Fruit fly (Drosophila melanogaster): ENCODE results near the gene CG9328.

Gene CG9328

DNA sequence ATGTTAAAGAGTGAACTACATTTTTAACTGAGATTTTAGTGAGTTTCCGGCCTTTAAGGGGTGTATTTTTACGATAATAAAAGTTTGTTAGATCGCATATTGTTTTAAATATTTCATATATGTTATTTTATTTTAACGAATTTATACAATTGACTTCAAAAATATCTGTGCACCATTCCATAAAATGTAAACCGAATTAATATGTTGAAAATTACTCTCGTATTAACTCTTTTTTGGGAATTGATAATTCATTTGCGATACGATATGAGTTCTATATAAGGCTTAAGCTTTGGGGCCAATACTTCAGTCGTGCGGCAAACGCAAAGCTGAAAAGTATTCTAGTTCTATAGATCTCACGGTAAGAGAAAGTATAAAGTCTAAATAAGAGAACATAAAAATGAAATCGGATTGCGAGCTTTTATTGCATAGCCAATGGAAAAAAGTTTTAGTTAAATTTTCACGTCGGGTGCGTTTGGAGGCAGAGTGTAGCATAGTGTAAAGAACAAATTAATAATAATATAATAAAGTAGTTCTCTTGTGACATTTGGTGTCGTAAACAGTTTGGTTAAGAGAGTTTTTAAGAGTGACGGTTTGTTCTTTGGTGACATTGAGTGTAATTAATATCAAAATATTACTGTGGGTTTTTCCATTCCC lies 26.7 kb downstream of the CG9328 start:
- no peak for TF ChIP-seq CG17806 (tag; optimal IDR thresholded peaks at IDR 0.05)
- TF ChIP-seq CG32121 (GFP tag; IDR thresholded peaks at IDR 0.05), result peak; percentile 10; the same call in 1 of the 2 replicates
- no peak for TF ChIP-seq CG8159 (tag; optimal IDR thresholded peaks at IDR 0.05)
- no peak for TF ChIP-seq CG14655 (GFP tag; optimal IDR thresholded peaks at IDR 0.05)
- TF ChIP-seq CG10348 (GFP tag; IDR thresholded peaks at IDR 0.05), result no peak
- TF ChIP-seq fd96Ca (GFP tag; IDR thresholded peaks at IDR 0.05), result no peak

DNA sequence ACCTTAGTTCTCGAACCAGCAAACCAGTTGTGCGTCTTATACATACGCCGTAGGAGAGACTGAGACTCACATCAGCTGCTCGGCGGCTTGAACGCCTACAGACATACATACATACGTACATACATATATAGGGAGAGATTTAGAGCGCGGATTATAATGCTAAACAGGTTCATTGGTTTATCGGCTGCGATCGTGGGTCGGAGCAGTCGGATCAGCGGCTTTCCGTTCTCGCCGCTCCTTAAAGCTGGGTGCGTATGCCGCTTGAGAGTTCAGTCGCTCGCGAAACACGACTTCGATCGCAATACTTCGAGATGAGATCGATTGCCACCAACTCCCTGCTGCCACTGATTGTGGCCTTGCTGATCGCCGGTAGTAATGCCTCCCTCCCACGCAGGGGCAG lies 27.8 kb downstream of the CG9328 start:
- no peak for TF ChIP-seq CG9948 (tag; optimal IDR thresholded peaks at IDR 0.05)
- TF ChIP-seq gl (tag; optimal IDR thresholded peaks at IDR 0.05), result peak; percentile 16
- peak; percentile 57; the same call in 1 of the 2 replicates for TF ChIP-seq CG12605 (GFP tag; IDR thresholded peaks at IDR 0.05)
- TF ChIP-seq CG13204 (GFP tag; optimal IDR thresholded peaks at IDR 0.05), result peak; percentile 89
- peak; percentile 89 for TF ChIP-seq EcR (GFP tag; optimal IDR thresholded peaks at IDR 0.05)

DNA sequence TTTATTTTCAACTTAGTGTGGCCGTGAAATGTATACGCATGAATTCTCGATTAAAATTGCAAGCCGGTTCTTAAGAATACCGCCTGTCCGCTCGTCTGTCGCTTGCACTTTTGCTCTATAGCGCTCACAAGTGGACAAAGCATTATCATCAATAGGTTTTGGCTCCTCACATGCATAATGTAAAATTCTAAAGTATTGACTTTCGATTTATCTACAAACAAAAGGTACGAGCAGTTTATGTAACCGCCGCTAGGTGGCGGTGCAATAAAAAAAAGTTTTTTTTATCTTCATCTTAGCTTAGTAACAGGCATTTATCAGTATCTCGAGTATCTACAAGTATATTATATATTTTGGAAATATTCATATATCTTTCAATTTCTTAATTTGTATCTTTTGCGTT lies 28.7 kb downstream of the CG9328 start:
- TF ChIP-seq rn (GFP tag; IDR thresholded peaks at IDR 0.05) (no peak), Pif1B (GFP tag; optimal IDR thresholded peaks at IDR 0.05) (no peak), CG15710 (tag; optimal IDR thresholded peaks at IDR 0.05) (no peak), CG9948 (tag; optimal IDR thresholded peaks at IDR 0.05) (no peak), CG13204 (GFP tag; optimal IDR thresholded peaks at IDR 0.05) (no peak), CG34367 (tag; optimal IDR thresholded peaks at IDR 0.05) (no peak), Ets98B (GFP tag; IDR thresholded peaks at IDR 0.05) (no peak), D1 (tag; optimal IDR thresholded peaks at IDR 0.05) (no peak), Pif1A (GFP tag; optimal IDR thresholded peaks at IDR 0.05) (no peak)

DNA sequence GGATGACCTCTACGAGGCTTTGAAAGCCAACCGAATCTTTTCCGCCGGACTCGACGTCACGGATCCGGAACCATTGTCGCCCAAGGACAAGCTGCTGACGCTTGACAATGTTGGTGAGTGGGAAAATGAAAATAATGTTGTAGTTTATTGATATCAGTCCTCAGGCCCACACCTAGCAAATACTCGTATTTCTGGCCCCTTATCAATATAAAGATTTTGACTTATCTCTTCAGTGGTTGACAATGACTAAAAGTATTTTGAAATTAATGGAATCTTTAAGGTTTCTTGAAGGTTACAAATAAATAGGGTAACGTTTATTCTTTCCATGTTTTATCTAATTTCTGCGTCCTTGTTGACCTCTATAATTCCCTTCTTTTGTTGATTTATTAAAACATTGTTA lies 29.5 kb downstream of the CG9328 start:
- TF ChIP-seq gl (tag; optimal IDR thresholded peaks at IDR 0.05) (no peak), CG8159 (tag; optimal IDR thresholded peaks at IDR 0.05) (no peak), rn (GFP tag; IDR thresholded peaks at IDR 0.05) (no peak), CG12605 (GFP tag; IDR thresholded peaks at IDR 0.05) (no peak), CG10348 (GFP tag; IDR thresholded peaks at IDR 0.05) (no peak), CG14655 (GFP tag; optimal IDR thresholded peaks at IDR 0.05) (no peak), Ets98B (GFP tag; IDR thresholded peaks at IDR 0.05) (no peak), CG17806 (tag; optimal IDR thresholded peaks at IDR 0.05) (no peak)

DNA sequence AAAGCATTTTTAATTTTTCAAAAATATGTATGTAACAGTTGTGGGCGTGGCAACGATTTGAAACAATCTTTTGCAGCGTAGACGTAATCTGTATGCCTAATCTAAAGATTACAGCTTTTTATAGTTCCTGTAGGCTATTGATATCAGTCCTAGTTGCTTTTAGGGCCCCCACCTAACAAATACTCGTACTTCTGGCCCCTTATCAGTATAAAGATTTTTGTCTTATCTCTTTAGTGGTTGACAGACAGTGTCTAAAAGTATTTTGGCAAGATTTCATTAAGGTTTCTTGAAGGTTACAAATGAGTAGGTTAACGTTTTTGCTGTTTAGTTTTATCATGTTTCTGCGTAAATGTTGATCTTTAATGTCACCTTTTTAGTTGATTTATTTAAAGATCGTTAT lies 31.2 kb downstream of the CG9328 start:
- TF ChIP-seq EcR (GFP tag; optimal IDR thresholded peaks at IDR 0.05) (no peak), fd96Ca (GFP tag; IDR thresholded peaks at IDR 0.05) (no peak), D1 (tag; optimal IDR thresholded peaks at IDR 0.05) (no peak), CG17806 (tag; optimal IDR thresholded peaks at IDR 0.05) (no peak), CG10348 (GFP tag; IDR thresholded peaks at IDR 0.05) (no peak), Ets98B (GFP tag; IDR thresholded peaks at IDR 0.05) (no peak), rn (GFP tag; IDR thresholded peaks at IDR 0.05) (no peak), CG15710 (tag; optimal IDR thresholded peaks at IDR 0.05) (no peak), Snoo (tag; optimal IDR thresholded peaks at IDR 0.05) (no peak)

DNA sequence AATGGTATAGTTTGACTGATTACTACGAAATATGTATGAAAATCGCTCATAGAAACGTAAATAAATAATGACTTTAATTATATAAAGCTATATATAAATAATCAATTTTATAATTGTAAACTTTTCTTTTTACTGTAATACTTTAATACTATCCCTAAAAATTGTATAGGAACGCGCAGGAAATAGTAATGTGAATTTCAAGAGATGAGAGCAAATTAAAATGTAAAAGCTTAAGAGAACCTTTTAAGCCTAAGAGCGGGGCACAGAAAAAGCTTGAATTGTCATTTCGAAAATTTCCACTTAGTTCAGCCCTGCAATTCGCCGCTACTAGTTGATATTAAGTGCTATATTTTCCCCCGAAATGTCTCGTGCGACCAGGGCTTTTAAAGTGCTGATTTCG lies 31.8 kb downstream of the CG9328 start, which contains the start of gene CG31673:
Gene CG31673 (plus strand): TSS at position 301 of the 400 bp plus-strand sequence.
- no peak for TF ChIP-seq CG12605 (GFP tag; IDR thresholded peaks at IDR 0.05)

DNA sequence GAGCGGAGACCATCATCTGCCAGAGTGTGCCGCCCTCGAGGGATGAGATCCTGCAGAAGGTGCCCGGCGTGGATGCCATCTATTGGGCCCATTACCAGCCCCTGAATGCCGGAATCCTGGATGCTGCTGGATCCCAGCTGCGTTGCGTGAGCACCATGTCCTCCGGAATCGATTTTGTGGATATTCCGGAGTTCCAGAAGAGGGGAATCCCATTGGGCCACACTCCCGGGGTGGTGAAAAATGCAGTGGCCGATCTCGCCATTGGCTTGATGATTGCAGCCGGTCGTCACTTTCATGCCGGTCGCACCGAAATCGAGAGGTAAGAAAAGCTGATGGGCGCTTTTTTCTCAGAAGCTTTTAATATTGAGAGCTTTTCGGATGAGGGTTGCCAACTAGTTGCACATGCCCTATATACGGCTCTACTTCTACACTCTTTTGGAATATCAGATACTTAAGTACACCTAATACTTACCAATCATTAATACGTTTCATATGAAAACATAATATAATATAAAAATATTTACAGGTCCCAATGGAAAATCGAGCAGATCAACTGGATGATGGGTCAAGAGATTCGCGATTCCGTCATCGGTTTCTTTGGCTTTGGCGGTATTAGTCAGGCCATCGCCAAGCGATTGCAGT lies 32.4 kb downstream of the CG9328 start:
- TF ChIP-seq fd96Ca (GFP tag; IDR thresholded peaks at IDR 0.05) (no peak), CG8301 (tag; optimal IDR thresholded peaks at IDR 0.05) (no peak), Pif1B (GFP tag; optimal IDR thresholded peaks at IDR 0.05) (no peak), CG4496 (GFP tag; IDR thresholded peaks at IDR 0.05) (peak; percentile 6; the same call in 1 of the 3 replicates), EcR (GFP tag; optimal IDR thresholded peaks at IDR 0.05) (no peak), CG9948 (tag; optimal IDR thresholded peaks at IDR 0.05) (no peak), Ets98B (GFP tag; IDR thresholded peaks at IDR 0.05) (no peak), CG34367 (tag; optimal IDR thresholded peaks at IDR 0.05) (no peak)

DNA sequence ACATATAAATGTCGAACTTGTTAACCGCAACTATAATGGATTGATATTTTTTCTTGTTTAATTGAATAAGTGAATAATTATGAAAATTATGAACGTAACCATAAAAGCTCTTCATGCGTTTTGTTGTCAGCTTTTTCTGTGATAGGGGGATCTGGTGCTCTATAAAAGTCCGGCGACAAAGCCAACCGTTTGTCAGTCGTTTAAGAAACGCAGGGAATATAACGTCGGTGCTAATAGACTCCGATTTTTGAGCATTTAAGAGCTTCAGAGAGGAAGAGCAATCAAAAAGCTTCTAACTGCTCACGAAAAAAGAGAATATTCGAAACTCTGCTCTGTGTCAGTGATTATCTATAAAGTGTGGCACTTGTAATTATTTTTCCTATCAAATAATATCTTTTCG lies 33.5 kb downstream of the CG9328 start, which contains the start of gene CG31674:
Gene CG31674 (plus strand): TSS at position 203 of the 400 bp plus-strand sequence.
- TF ChIP-seq fd96Ca (GFP tag; IDR thresholded peaks at IDR 0.05) (no peak), Ets98B (GFP tag; IDR thresholded peaks at IDR 0.05) (no peak), CG15710 (tag; optimal IDR thresholded peaks at IDR 0.05) (no peak), Pif1A (GFP tag; optimal IDR thresholded peaks at IDR 0.05) (no peak), CG8159 (tag; optimal IDR thresholded peaks at IDR 0.05) (no peak), CG34367 (tag; optimal IDR thresholded peaks at IDR 0.05) (no peak), CG13204 (GFP tag; optimal IDR thresholded peaks at IDR 0.05) (no peak), EcR (GFP tag; optimal IDR thresholded peaks at IDR 0.05) (no peak), CG8301 (tag; optimal IDR thresholded peaks at IDR 0.05) (no peak), rn (GFP tag; IDR thresholded peaks at IDR 0.05) (no peak), CG32121 (GFP tag; IDR thresholded peaks at IDR 0.05) (no peak), CG10348 (GFP tag; IDR thresholded peaks at IDR 0.05) (no peak)

Measured in whole organism, pupa.